Worm (Caenorhabditis elegans) whole organism, late embryonic: Measurements from ENCODE around the gene btb-2.

ENCODE experiments used
- F13H6.1 ChIP-seq: sonication (generic microtip); optimal IDR thresholded peaks from 2 replicates; lab custom pipeline; 2016; ENCODE audit warnings: missing genetic modification characterization, missing compliant biosample characterization
- K02D7.2 ChIP-seq: sonication (generic microtip); optimal IDR thresholded peaks from 2 replicates; lab custom pipeline; 2017; ENCODE audit warnings: mild to moderate bottlenecking, missing genetic modification characterization, missing compliant biosample characterization
- K09A11.1 ChIP-seq: sonication (generic microtip); optimal IDR thresholded peaks from 2 replicates; lab custom pipeline; 2017; ENCODE audit warnings: antibody characterized with exemption, mild to moderate bottlenecking, missing genetic modification characterization, missing compliant biosample characterization; ENCODE audit not compliant: insufficient read depth
- ceh-14 ChIP-seq: sonication (generic microtip); optimal IDR thresholded peaks from 2 replicates; lab custom pipeline; 2016; ENCODE audit warnings: missing genotype, missing genetic modification characterization, missing compliant biosample characterization
- ceh-18 ChIP-seq: sonication (generic microtip); optimal IDR thresholded peaks from 2 replicates; lab custom pipeline; 2016; ENCODE audit warnings: missing genetic modification characterization, missing compliant biosample characterization
- ceh-2 ChIP-seq: sonication (generic microtip); optimal IDR thresholded peaks from 2 replicates; lab custom pipeline; 2016; ENCODE audit warnings: missing genotype, missing genetic modification characterization, missing compliant biosample characterization
- ceh-24 ChIP-seq: sonication (generic microtip); optimal IDR thresholded peaks from 2 replicates; lab custom pipeline; 2016; ENCODE audit warnings: mild to moderate bottlenecking, missing genetic modification characterization, missing compliant biosample characterization
- ceh-30 ChIP-seq: fragments of 150-350 bp; optimal IDR thresholded peaks from 2 replicates; lab custom pipeline; 2014; ENCODE audit warnings: missing biosample characterization, missing genetic modification characterization
- ceh-31 ChIP-seq: sonication (generic microtip); optimal IDR thresholded peaks from 2 replicates; lab custom pipeline; 2016; ENCODE audit warnings: missing genetic modification characterization, missing compliant biosample characterization
- ceh-34 ChIP-seq: sonication (generic microtip); optimal IDR thresholded peaks from 2 replicates; lab custom pipeline; 2016; ENCODE audit warnings: mild to moderate bottlenecking, missing genetic modification characterization, missing compliant biosample characterization
- ceh-45 ChIP-seq: fragments of 200-800 bp; sonication (Bioruptor generic); IDR thresholded peaks from 2 replicates; pipeline ENCODE4 v1.3.6; 2022; ENCODE audit warnings: missing genetic modification reagents, missing genetic modification characterization, missing compliant biosample characterization
- ceh-48 ChIP-seq: sonication (generic microtip); optimal IDR thresholded peaks from 2 replicates; lab custom pipeline; 2016; ENCODE audit warnings: missing genetic modification characterization, inconsistent platforms, missing compliant biosample characterization
- ceh-6 ChIP-seq: fragments of 200-800 bp; sonication (Bioruptor generic); optimal IDR thresholded peaks from 2 replicates; lab custom pipeline; 2018; ENCODE audit warnings: mild to moderate bottlenecking, missing genetic modification characterization, missing compliant biosample characterization
- ceh-9 ChIP-seq: sonication (generic microtip); optimal IDR thresholded peaks from 2 replicates; lab custom pipeline; 2016; ENCODE audit warnings: mild to moderate bottlenecking, missing genetic modification characterization, inconsistent platforms, missing compliant biosample characterization
- elt-2 ChIP-seq: sonication (generic microtip); optimal IDR thresholded peaks from 2 replicates; lab custom pipeline; 2016; ENCODE audit warnings: missing genetic modification reagents, missing genetic modification characterization, missing compliant biosample characterization
- elt-4 ChIP-seq: sonication (generic microtip); optimal IDR thresholded peaks from 2 replicates; lab custom pipeline; 2016; ENCODE audit warnings: missing genetic modification characterization, missing compliant biosample characterization
- eyg-1 ChIP-seq: sonication (generic microtip); optimal IDR thresholded peaks from 2 replicates; lab custom pipeline; 2016; ENCODE audit warnings: missing genotype, missing genetic modification characterization, missing compliant biosample characterization
- fkh-6 ChIP-seq: sonication (generic microtip); optimal IDR thresholded peaks from 2 replicates; lab custom pipeline; 2016; ENCODE audit warnings: missing genetic modification characterization, missing compliant biosample characterization
- hlh-13 ChIP-seq: fragments of 200-800 bp; sonication (Bioruptor generic); optimal IDR thresholded peaks from 2 replicates; lab custom pipeline; 2018; ENCODE audit warnings: mild to moderate bottlenecking, missing genetic modification characterization, missing compliant biosample characterization
- hlh-6 ChIP-seq: sonication (generic microtip); optimal IDR thresholded peaks from 2 replicates; lab custom pipeline; 2016; ENCODE audit warnings: missing genotype, missing genetic modification characterization, missing compliant biosample characterization
- lin-11 ChIP-seq: fragments of 200-800 bp; sonication (Bioruptor generic); optimal IDR thresholded peaks from 2 replicates; lab custom pipeline; 2018; ENCODE audit warnings: mild to moderate bottlenecking, missing genetic modification characterization, missing compliant biosample characterization
- nhr-11 ChIP-seq: fragments of 150-350 bp; optimal IDR thresholded peaks from 2 replicates; lab custom pipeline; 2014; ENCODE audit warnings: missing biosample characterization, missing genetic modification characterization
- odd-2 ChIP-seq: sonication (generic microtip); optimal IDR thresholded peaks from 2 replicates; lab custom pipeline; 2017; ENCODE audit warnings: antibody characterized with exemption, mild to moderate bottlenecking, missing genetic modification characterization, missing compliant biosample characterization
- pax-1 ChIP-seq: fragments of 150-350 bp; optimal IDR thresholded peaks from 2 replicates; lab custom pipeline; 2014; ENCODE audit warnings: missing biosample characterization, missing genetic modification characterization
- pha-2 ChIP-seq: sonication (generic microtip); optimal IDR thresholded peaks from 2 replicates; lab custom pipeline; 2017; ENCODE audit warnings: mild to moderate bottlenecking, missing genetic modification characterization, missing compliant biosample characterization
- pha-4 ChIP-seq: fragments of 150-350 bp; optimal IDR thresholded peaks from 2 replicates; lab custom pipeline; 2018; ENCODE audit warnings: missing biosample characterization, missing genetic modification reagents, missing genetic modification characterization
- pros-1 ChIP-seq: fragments of 150-350 bp; optimal IDR thresholded peaks from 2 replicates; lab custom pipeline; 2014; ENCODE audit warnings: missing biosample characterization, missing genetic modification reagents, missing genetic modification characterization
- ref-2 ChIP-seq: sonication (generic microtip); optimal IDR thresholded peaks from 2 replicates; lab custom pipeline; 2016; ENCODE audit warnings: missing genetic modification characterization, missing compliant biosample characterization
- rnt-1 ChIP-seq: sonication (generic microtip); optimal IDR thresholded peaks from 2 replicates; lab custom pipeline; 2016; ENCODE audit warnings: missing genetic modification characterization, missing compliant biosample characterization
- sdc-2 ChIP-seq: sonication (generic microtip); optimal IDR thresholded peaks from 2 replicates; lab custom pipeline; 2016; ENCODE audit warnings: missing genotype, missing genetic modification characterization, missing compliant biosample characterization
- tbx-2 ChIP-seq: sonication (generic microtip); optimal IDR thresholded peaks from 2 replicates; lab custom pipeline; 2016; ENCODE audit warnings: missing genetic modification characterization, missing compliant biosample characterization
- ttx-3 ChIP-seq: sonication (generic microtip); optimal IDR thresholded peaks from 2 replicates; lab custom pipeline; 2016; ENCODE audit warnings: missing genetic modification reagents, missing genetic modification characterization, missing compliant biosample characterization
- unc-42 ChIP-seq: sonication (generic microtip); optimal IDR thresholded peaks from 2 replicates; lab custom pipeline; 2016; ENCODE audit warnings: missing genotype, missing genetic modification characterization, missing compliant biosample characterization
- unc-55 ChIP-seq: sonication (generic microtip); optimal IDR thresholded peaks from 2 replicates; lab custom pipeline; 2017; ENCODE audit warnings: missing biosample characterization, missing genetic modification reagents, missing genetic modification characterization
- unc-86 ChIP-seq: sonication (generic microtip); optimal IDR thresholded peaks from 2 replicates; lab custom pipeline; 2016; ENCODE audit warnings: missing genetic modification characterization, missing compliant biosample characterization
- ztf-16 ChIP-seq: sonication (generic microtip); optimal IDR thresholded peaks from 2 replicates; lab custom pipeline; 2017; ENCODE audit warnings: missing genetic modification characterization, missing compliant biosample characterization

btb-2 gene

ce11 chrII:6410181-6410580 lies 8.4 kb downstream of the btb-2 start, which contains the start of gene T25D10.4:
Gene T25D10.4 (minus strand): TSS chrII:6410281.
- TF ChIP-seq pha-2 (tag; lab: Kevin White, UChicago) (no peak), ceh-2 (tag; lab: Kevin White, UChicago) (no peak), ceh-30 (no peak), ttx-3 (tag; lab: Kevin White, UChicago) (no peak), tbx-2 (tag; lab: Kevin White, UChicago) (no peak), ceh-45 (GFP tag; lab: Robert Waterston, UW) (no peak), pax-1 (tag; lab: Kevin White, UChicago) (no peak), hlh-13 (no peak), ceh-6 (GFP tag; lab: Kevin White, UChicago) (no peak), unc-55 (GFP tag; lab: Kevin White, UChicago) (no peak), K02D7.2 (tag; lab: Kevin White, UChicago) (no peak)
- TF ChIP-seq, all 69 proteins: peak for 0

DNA sequence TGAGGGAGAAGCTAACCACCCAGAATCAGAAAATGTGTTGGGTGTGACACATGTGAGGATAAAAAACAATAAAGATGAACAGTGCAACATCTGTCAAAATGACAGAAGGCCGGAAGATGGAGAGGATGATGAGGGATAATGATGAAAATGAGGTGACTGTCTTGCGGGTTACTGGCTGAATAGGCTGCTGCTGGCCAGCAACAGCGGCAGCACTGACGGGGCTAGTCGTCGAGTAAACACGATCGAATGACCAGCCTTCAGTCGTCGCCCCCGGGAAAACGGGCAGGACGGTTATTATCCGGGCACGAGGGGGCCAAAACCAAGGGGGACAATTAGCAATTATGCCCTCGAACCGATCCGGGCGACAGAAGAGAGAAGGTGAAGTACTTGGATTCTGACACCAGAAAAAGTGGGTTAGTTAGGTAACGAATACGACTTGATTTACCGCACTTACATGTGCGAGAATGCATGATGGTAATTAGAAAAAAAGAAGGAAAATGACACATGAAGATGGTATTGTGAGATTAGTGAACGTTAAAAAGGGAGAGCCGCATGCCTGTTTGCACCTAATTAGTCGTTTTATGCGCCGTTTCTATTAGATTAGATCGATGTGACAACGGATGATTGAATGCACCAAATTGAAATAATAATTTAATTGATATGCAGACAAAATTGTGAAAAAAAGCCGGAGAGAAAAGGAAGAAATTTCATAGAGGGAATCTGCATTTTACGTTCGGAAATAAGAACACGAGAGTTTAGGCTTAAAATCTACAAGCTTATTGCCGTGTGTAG lies 10.1 kb downstream of the btb-2 start:
- TF ChIP-seq hlh-6 (no peak), ceh-2 (tag; lab: Kevin White, UChicago) (peak; percentile 20), ceh-18 (tag; lab: Kevin White, UChicago) (peak; percentile 9), K09A11.1 (tag; lab: Kevin White, UChicago) (no peak), sdc-2 (peak; percentile 13), fkh-6 (tag; lab: Kevin White, UChicago) (peak; percentile 4), ref-2 (peak; percentile 14), tbx-2 (tag; lab: Kevin White, UChicago) (peak; percentile 48), rnt-1 (tag; lab: Kevin White, UChicago) (no peak), unc-42 (tag; lab: Kevin White, UChicago) (peak; percentile 55), ceh-31 (tag; lab: Kevin White, UChicago) (peak; percentile 83), lin-11 (tag; lab: Kevin White, UChicago) (no peak)
- TF ChIP-seq, all 69 proteins: peak for 8

- TF ChIP-seq elt-4 (tag; lab: Kevin White, UChicago) (no peak), hlh-6 (no peak), elt-2 (tag; lab: Kevin White, UChicago) (peak; percentile 76), ztf-16 (tag; lab: Kevin White, UChicago) (no peak), ceh-14 (no peak)
Observed at ce11 chrII:6413788-6414187, 12.0 kb downstream of the btb-2 start.

ce11 chrII:6417999-6418398 lies 16.2 kb downstream of the btb-2 start:
- TF ChIP-seq odd-2 (no peak), ceh-34 (tag; lab: Kevin White, UChicago) (peak; percentile 34), ceh-9 (tag; lab: Kevin White, UChicago) (no peak), eyg-1 (no peak), unc-86 (tag; lab: Kevin White, UChicago) (no peak), ceh-2 (tag; lab: Kevin White, UChicago) (no peak), ref-2 (peak; percentile 49), F13H6.1 (no peak), pha-4 (tag; lab: Kevin White, UChicago) (no peak), pros-1 (tag; lab: Kevin White, UChicago) (no peak), nhr-11 (tag; lab: Kevin White, UChicago) (no peak), ceh-31 (tag; lab: Kevin White, UChicago) (peak; percentile 39), ceh-24 (tag; lab: Kevin White, UChicago) (no peak), ttx-3 (tag; lab: Kevin White, UChicago) (no peak), lin-11 (tag; lab: Kevin White, UChicago) (no peak), elt-2 (tag; lab: Kevin White, UChicago) (peak; percentile 3), ceh-48 (tag; lab: Kevin White, UChicago) (no peak), elt-4 (tag; lab: Kevin White, UChicago) (no peak), tbx-2 (tag; lab: Kevin White, UChicago) (peak; percentile 46)
